Worm (Caenorhabditis elegans) whole organism, L4/young adult: ENCODE data around the gene irld-39.

ENCODE experiments used
- W03F9.2 ChIP-seq: fragments of 150-350 bp; optimal IDR thresholded peaks from 2 replicates; lab custom pipeline; 2014; ENCODE audit warnings: missing biosample characterization, missing genetic modification characterization
- dao-5 ChIP-seq: sonication (generic microtip); optimal IDR thresholded peaks from 2 replicates; lab custom pipeline; 2016; ENCODE audit warnings: missing genotype, missing genetic modification characterization, moderate library complexity, missing compliant biosample characterization
- him-1 ChIP-seq: sonication (generic microtip); optimal IDR thresholded peaks from 2 replicates; lab custom pipeline; 2016; ENCODE audit warnings: missing genotype, missing genetic modification reagents, missing genetic modification characterization, missing compliant biosample characterization

Gene irld-39

DNA sequence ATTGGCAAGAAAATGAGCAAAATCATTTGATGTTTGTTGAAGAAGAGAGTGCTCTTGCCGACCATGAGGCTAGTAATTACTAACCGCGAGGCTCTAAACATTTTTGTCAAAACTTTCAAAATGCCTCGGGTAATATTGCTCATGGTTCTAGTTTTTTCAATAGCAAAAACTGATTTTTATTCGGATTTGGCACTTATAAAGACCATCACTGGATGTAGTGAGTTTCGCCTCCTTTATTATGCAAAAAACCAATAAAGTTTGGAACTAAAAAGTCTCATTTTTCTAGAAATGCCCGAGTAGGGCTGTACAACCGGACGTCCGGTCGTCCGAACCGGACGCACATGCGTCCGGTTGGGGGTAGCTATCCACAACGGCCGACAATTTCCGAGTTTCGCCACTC is at the start of gene irld-39, which contains the start of gene hpa-1:
TSS of gene irld-39 (plus strand) at position 121 of the 400 bp plus-strand sequence.
TSS of gene hpa-1 (minus strand) at position 101 of the 400 bp plus-strand sequence.
- no peak for TF ChIP-seq dao-5 (tag; lab: Kevin White, UChicago)
- TF ChIP-seq him-1 (tag; lab: Kevin White, UChicago): no peak
- no peak for TF ChIP-seq W03F9.2 (tag; lab: Kevin White, UChicago)

- no peak for TF ChIP-seq him-1 (tag; lab: Kevin White, UChicago)
- TF ChIP-seq dao-5 (tag; lab: Kevin White, UChicago): no peak
- no peak for TF ChIP-seq W03F9.2 (tag; lab: Kevin White, UChicago)
These were observed 48.4 kb upstream of the irld-39 start, which contains the start of gene Y105C5B.1413 for ce11 chrIV:16184521-16184920. Gene Y105C5B.1413 (minus strand): TSS chrIV:16184621.

- TF ChIP-seq him-1 (tag; lab: Kevin White, UChicago) (no peak), dao-5 (tag; lab: Kevin White, UChicago) (no peak), W03F9.2 (tag; lab: Kevin White, UChicago) (no peak)
These were observed 46.9 kb upstream of the irld-39 start for ce11 chrIV:16186008-16186407.

- TF ChIP-seq dao-5 (tag; lab: Kevin White, UChicago) (no peak), W03F9.2 (tag; lab: Kevin White, UChicago) (no peak), him-1 (tag; lab: Kevin White, UChicago) (no peak)
These were observed 41.4 kb upstream of the irld-39 start for ce11 chrIV:16191597-16191996.

DNA sequence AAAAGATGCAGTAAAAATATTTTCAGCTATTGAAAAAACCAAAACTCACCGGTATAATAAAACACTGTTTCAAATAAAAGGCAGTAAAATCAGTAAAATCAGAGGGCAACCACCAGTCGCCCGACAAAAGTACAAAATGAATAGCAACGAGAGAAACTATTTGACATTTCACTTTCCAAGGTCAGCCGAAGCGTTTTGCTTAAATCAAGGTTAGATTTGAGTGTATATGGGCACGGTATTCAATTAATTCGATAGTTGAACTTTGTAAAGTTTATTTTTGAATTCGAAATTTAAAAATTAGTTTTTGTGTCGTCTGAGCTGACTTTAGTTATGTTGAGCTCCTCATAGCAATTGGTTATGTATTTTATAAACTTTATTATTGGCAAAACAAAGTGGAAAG is 40.2 kb upstream of the irld-39 start:
- TF ChIP-seq him-1 (tag; lab: Kevin White, UChicago): no peak
- no peak for TF ChIP-seq dao-5 (tag; lab: Kevin White, UChicago)

DNA sequence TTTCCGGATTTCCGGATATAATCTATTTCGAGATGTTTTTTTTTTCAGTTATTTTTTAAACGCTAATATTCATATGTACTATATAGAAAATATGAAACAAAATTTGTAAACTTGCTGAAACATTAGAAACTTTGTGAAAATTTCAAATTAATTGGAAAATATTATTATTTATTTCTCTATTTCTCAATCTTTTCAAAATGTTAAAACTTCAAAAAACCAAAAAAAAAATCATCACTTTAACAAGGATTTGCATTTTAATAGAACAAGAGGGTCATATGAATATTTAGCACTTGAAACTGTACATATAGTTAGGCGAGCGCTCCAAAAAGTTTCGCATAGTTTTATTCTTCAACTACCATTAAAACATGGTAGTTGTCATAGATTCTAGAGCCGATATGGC is 36.2 kb upstream of the irld-39 start, which contains the start of gene Y7A9A.1:
TSS of gene Y7A9A.1 (plus strand) at position 301 of the 400 bp plus-strand sequence.
- TF ChIP-seq him-1 (tag; lab: Kevin White, UChicago) (no peak), W03F9.2 (tag; lab: Kevin White, UChicago) (no peak), dao-5 (tag; lab: Kevin White, UChicago) (no peak)

ce11 chrIV:16199831-16200230 is 33.1 kb upstream of the irld-39 start:
- TF ChIP-seq him-1 (tag; lab: Kevin White, UChicago) (no peak), W03F9.2 (tag; lab: Kevin White, UChicago) (no peak), dao-5 (tag; lab: Kevin White, UChicago) (no peak)

DNA sequence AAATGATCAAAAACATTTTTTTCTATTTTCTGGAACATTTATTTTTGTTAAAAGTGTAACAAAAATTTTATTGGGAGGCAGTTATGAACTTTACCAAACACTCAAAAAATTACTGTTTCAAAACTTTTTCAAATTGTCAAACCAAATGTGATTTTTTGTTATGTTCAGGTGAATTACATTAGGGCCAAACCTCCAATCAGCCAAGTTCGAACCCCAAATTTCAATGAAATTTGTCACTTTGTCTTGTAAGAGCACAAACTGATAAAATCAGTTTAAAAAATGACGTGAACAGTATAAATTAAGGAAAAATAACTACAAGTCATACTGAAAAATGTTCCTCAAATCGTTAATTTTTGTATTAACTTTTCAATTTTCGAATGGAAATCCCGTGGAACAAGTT is 30.9 kb upstream of the irld-39 start, which contains the start of gene H25K10.1:
TSS of gene H25K10.1 (plus strand) at position 301 of the 400 bp plus-strand sequence.
- TF ChIP-seq him-1 (tag; lab: Kevin White, UChicago) (no peak), W03F9.2 (tag; lab: Kevin White, UChicago) (no peak), dao-5 (tag; lab: Kevin White, UChicago) (no peak)

- TF ChIP-seq him-1 (tag; lab: Kevin White, UChicago) (no peak), W03F9.2 (tag; lab: Kevin White, UChicago) (no peak), dao-5 (tag; lab: Kevin White, UChicago) (no peak)
These were observed 29.6 kb upstream of the irld-39 start for ce11 chrIV:16203373-16203772.

ce11 chrIV:16210913-16211312 is 22.0 kb upstream of the irld-39 start, which contains the start of gene H25K10.2:
Gene H25K10.2 (minus strand): TSS chrIV:16211013.
- TF ChIP-seq dao-5 (tag; lab: Kevin White, UChicago) (no peak), W03F9.2 (tag; lab: Kevin White, UChicago) (no peak), him-1 (tag; lab: Kevin White, UChicago) (no peak)

DNA sequence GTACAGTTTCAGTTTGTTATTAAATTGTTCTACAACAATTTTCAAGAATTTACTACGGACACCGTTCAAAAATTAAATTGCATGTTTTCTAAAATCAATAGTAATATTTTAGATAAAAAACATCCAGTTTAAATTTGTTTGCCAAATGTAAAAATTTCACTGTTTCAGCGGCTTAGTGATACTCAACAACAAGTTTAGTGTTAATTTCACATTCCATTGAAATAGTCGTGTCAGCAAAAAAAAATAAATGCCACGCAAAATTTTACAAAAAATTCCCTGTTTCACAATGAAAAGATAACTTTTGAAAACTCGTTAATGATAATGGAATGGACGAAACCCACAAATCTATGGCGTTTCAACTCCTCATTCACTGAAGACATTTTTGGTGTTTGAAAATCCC is 16.8 kb upstream of the irld-39 start:
- TF ChIP-seq him-1 (tag; lab: Kevin White, UChicago) (no peak), W03F9.2 (tag; lab: Kevin White, UChicago) (no peak), dao-5 (tag; lab: Kevin White, UChicago) (no peak)

DNA sequence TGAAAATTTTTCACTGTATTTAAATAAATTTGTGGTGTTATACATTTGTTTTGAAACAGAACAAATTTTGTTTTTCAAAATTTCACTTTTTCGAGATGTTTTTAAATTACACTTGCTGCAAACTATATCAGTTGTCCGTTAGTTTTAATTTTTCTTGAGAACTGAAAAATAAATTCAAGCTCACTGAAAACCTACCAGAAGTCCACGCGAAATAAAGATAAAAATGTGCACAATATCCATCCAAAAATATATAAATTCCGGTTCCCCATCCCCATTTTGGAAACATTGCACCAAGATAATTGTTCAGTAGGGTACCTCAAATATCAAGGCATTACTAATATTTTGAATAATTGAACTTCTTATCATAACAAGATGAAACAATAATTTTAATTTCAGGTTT is 12.3 kb upstream of the irld-39 start:
- TF ChIP-seq him-1 (tag; lab: Kevin White, UChicago) (no peak), dao-5 (tag; lab: Kevin White, UChicago) (no peak)

ce11 chrIV:16221559-16221958 is 11.4 kb upstream of the irld-39 start, which contains the start of gene srv-11:
Gene srv-11 (minus strand): TSS chrIV:16221659.
- TF ChIP-seq dao-5 (tag; lab: Kevin White, UChicago): no peak
- no peak for TF ChIP-seq him-1 (tag; lab: Kevin White, UChicago)
- no peak for TF ChIP-seq W03F9.2 (tag; lab: Kevin White, UChicago)

DNA sequence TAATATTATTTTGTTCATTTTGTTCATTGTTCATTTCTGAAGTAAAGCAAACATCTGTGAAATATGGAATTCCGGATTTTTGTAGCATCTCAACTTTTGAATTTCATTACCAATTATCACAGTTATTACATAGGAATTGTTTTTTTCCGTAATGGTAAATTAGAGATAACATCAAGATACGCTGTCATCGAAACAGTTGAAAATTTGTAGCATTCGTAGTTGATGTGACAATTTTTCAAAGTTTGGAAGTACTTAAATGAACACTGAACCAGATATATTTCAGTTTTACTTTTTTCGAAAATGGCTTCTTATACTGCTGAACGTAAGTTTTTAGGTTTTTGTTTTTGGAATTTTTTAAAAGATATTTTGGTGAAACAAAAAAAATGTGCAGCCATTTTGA is 7.2 kb upstream of the irld-39 start, which contains the start of gene H25K10.4:
TSS of gene H25K10.4 (plus strand) at position 301 of the 400 bp plus-strand sequence.
- TF ChIP-seq W03F9.2 (tag; lab: Kevin White, UChicago) (no peak), him-1 (tag; lab: Kevin White, UChicago) (no peak), dao-5 (tag; lab: Kevin White, UChicago) (no peak)
